Worm (Caenorhabditis elegans): ENCODE data around the gene F59D12.2.

- TF ChIP-seq blmp-1 (tag; optimal IDR thresholded peaks at IDR 0.05; ENCODE audit: insufficient read depth) = no peak
- no peak for TF ChIP-seq skn-1 (tag; optimal IDR thresholded peaks at IDR 0.05)
- TF ChIP-seq Y55F3AM.14 (GFP tag; optimal IDR thresholded peaks at IDR 0.05) = no peak
- no peak for TF ChIP-seq ceh-82 (tag; optimal IDR thresholded peaks at IDR 0.05)
- TF ChIP-seq mdl-1 (tag; optimal IDR thresholded peaks at IDR 0.05) = no peak
These were observed 45.2 kb downstream of the F59D12.2 start, which contains the start of gene K09E9.4 for ce11 chrX:15630340-15630739.

All from whole organism, L2 larva.